Fruit fly (Drosophila melanogaster) whole organism, embryonic: ENCODE results near the gene CG14971.

Experiments
- Aef1 ChIP-seq: fragments of 200-800 bp; sonication (Bioruptor generic); IDR thresholded peaks from 3 replicates; pipeline ENCODE4 v1.3.6; 2022; ENCODE audit warnings: missing biosample characterization, missing genetic modification characterization
- Asciz ChIP-seq: fragments of 200-800 bp; sonication (Bioruptor generic); optimal IDR thresholded peaks from 2 replicates; lab custom pipeline; 2017; ENCODE audit warnings: missing biosample characterization, mild to moderate bottlenecking, missing genetic modification characterization, missing genetic modification reagents
- Atf-2 ChIP-seq: fragments of 200-800 bp; sonication (Bioruptor generic); optimal IDR thresholded peaks from 2 replicates; lab custom pipeline; 2016; ENCODE audit warnings: missing biosample characterization, missing genetic modification characterization
- CG10654 ChIP-seq: fragments of 200-800 bp; sonication (Bioruptor generic); optimal IDR thresholded peaks from 2 replicates; lab custom pipeline; 2016; ENCODE audit warnings: missing biosample characterization, missing genetic modification characterization
- CG11398 ChIP-seq: fragments of 200-800 bp; sonication (Bioruptor generic); optimal IDR thresholded peaks from 2 replicates; lab custom pipeline; 2016; ENCODE audit warnings: missing biosample characterization, missing genetic modification characterization
- CG12104 ChIP-seq: fragments of 200-800 bp; sonication (Bioruptor generic); optimal IDR thresholded peaks from 3 replicates; lab custom pipeline; 2016; ENCODE audit warnings: missing biosample characterization, missing genetic modification characterization
- CG12659 ChIP-seq: fragments of 200-800 bp; sonication (Bioruptor generic); optimal IDR thresholded peaks from 3 replicates; lab custom pipeline; 2017; ENCODE audit warnings: mild to moderate bottlenecking, missing biosample characterization, missing genetic modification reagents, missing genetic modification characterization
- CG14014 ChIP-seq: fragments of 200-800 bp; sonication (Bioruptor generic); IDR thresholded peaks from 2 replicates; pipeline ENCODE4 v1.3.6; 2022; ENCODE audit warnings: missing biosample characterization, missing genetic modification characterization
- CG14441 ChIP-seq: fragments of 200-800 bp; sonication (Bioruptor generic); IDR thresholded peaks from 2 replicates; pipeline ENCODE4 v1.3.6; 2022; ENCODE audit warnings: missing biosample characterization, missing genetic modification characterization
- CG15514 ChIP-seq: fragments of 200-800 bp; sonication (Bioruptor generic); optimal IDR thresholded peaks from 3 replicates; lab custom pipeline; 2017; ENCODE audit warnings: missing biosample characterization, missing genetic modification characterization, mild to moderate bottlenecking, moderate library complexity, missing genetic modification reagents
- CG1647 ChIP-seq: fragments of 200-800 bp; sonication (Bioruptor generic); optimal IDR thresholded peaks from 3 replicates; lab custom pipeline; 2016; ENCODE audit warnings: missing biosample characterization, missing genetic modification characterization
- CG34224 ChIP-seq: fragments of 200-800 bp; sonication (Bioruptor generic); IDR thresholded peaks from 3 replicates; pipeline ENCODE4 v1.3.6; 2022; ENCODE audit warnings: missing biosample characterization, missing genetic modification characterization; ENCODE audit not compliant: partially characterized antibody
- CG3995 ChIP-seq: fragments of 200-800 bp; sonication (Bioruptor generic); optimal IDR thresholded peaks from 3 replicates; lab custom pipeline; 2016; ENCODE audit warnings: missing biosample characterization, missing genetic modification characterization
- CG4282 ChIP-seq: fragments of 200-800 bp; sonication (Bioruptor generic); optimal IDR thresholded peaks from 2 replicates; lab custom pipeline; 2016; ENCODE audit warnings: missing biosample characterization, missing genetic modification characterization
- CG4617 ChIP-seq: fragments of 200-800 bp; sonication (Bioruptor generic); optimal IDR thresholded peaks from 3 replicates; lab custom pipeline; 2016; ENCODE audit warnings: missing biosample characterization, missing genetic modification characterization, borderline replicate concordance
- CG5180 ChIP-seq: fragments of 200-800 bp; sonication (Bioruptor generic); optimal IDR thresholded peaks from 3 replicates; lab custom pipeline; 2017; ENCODE audit warnings: missing biosample characterization, missing genetic modification characterization, mild to moderate bottlenecking, moderate library complexity, missing genetic modification reagents
- CG6765 ChIP-seq: fragments of 200-800 bp; sonication (Bioruptor generic); optimal IDR thresholded peaks from 3 replicates; lab custom pipeline; 2017; ENCODE audit warnings: missing biosample characterization, mild to moderate bottlenecking, missing genetic modification characterization
- CG7928 ChIP-seq: fragments of 200-800 bp; sonication (Bioruptor generic); optimal IDR thresholded peaks from 2 replicates; lab custom pipeline; 2017; ENCODE audit warnings: missing biosample characterization, mild to moderate bottlenecking, missing genetic modification characterization
- CG7963 ChIP-seq: fragments of 200-800 bp; sonication (Bioruptor generic); IDR thresholded peaks from 3 replicates; pipeline ENCODE4 v1.3.6; 2022; ENCODE audit warnings: missing biosample characterization, missing genetic modification characterization; ENCODE audit not compliant: partially characterized antibody
- CG9817 ChIP-seq: fragments of 200-800 bp; sonication (Bioruptor generic); optimal IDR thresholded peaks from 2 replicates; lab custom pipeline; 2018; ENCODE audit warnings: missing biosample characterization, mild to moderate bottlenecking, missing genetic modification characterization, moderate library complexity
- Drgx ChIP-seq: fragments of 200-800 bp; sonication (Bioruptor generic); IDR thresholded peaks from 2 replicates; pipeline ENCODE4 v1.3.6; 2022; ENCODE audit warnings: missing biosample characterization, missing genetic modification characterization
- Gug ChIP-seq: fragments of 200-800 bp; sonication (Bioruptor generic); IDR thresholded peaks from 4 replicates; pipeline ENCODE4 v1.3.6; 2022; ENCODE audit warnings: missing biosample characterization, missing genetic modification characterization
- H15 ChIP-seq: fragments of 200-800 bp; sonication (Bioruptor generic); IDR thresholded peaks from 3 replicates; pipeline ENCODE4 v1.3.6; 2022; ENCODE audit warnings: missing biosample characterization, missing genetic modification characterization
- Hr3 ChIP-seq: fragments of 200-800 bp; sonication (Bioruptor generic); optimal IDR thresholded peaks from 3 replicates; lab custom pipeline; 2016; ENCODE audit warnings: missing biosample characterization, missing genetic modification characterization
- Lpt ChIP-seq: fragments of >200 bp; optimal IDR thresholded peaks from 2 replicates; lab custom pipeline; 2018; ENCODE audit warnings: missing biosample characterization, missing genetic modification characterization
- Neu2 ChIP-seq: fragments of 200-800 bp; sonication (Bioruptor generic); optimal IDR thresholded peaks from 3 replicates; lab custom pipeline; 2016; ENCODE audit warnings: missing biosample characterization, missing genetic modification characterization, borderline replicate concordance
- Pdp1 ChIP-seq, 2 experiments: fragments of 200-800 bp; sonication (Bioruptor generic); optimal IDR thresholded peaks; 3 replicates each; lab custom pipeline; 2016; ENCODE audit warnings: missing biosample characterization in 2 of 2, missing genetic modification characterization in 2 of 2, mild to moderate bottlenecking in 1 of 2, moderate library complexity in 1 of 2
- Side ChIP-seq: fragments of 200-800 bp; sonication (Bioruptor generic); optimal IDR thresholded peaks from 2 replicates; lab custom pipeline; 2016; ENCODE audit warnings: missing biosample characterization, missing genetic modification characterization
- Sox100B ChIP-seq: fragments of 200-800 bp; sonication (Bioruptor generic); optimal IDR thresholded peaks from 3 replicates; lab custom pipeline; 2018; ENCODE audit warnings: missing biosample characterization, mild to moderate bottlenecking, missing genetic modification characterization
- bsh ChIP-seq, 2 experiments: fragments of 200-800 bp; sonication (Bioruptor generic); optimal IDR thresholded peaks; 2 replicates each; lab custom pipeline; 2017 to 2018; ENCODE audit warnings: mild to moderate bottlenecking in 2 of 2, missing biosample characterization in 2 of 2, missing genetic modification characterization in 2 of 2, moderate library complexity in 1 of 2
- btn ChIP-seq: fragments of 200-800 bp; sonication (Bioruptor generic); optimal IDR thresholded peaks from 2 replicates; lab custom pipeline; 2016; ENCODE audit warnings: missing biosample characterization, missing genetic modification characterization
- crol ChIP-seq: fragments of 200-800 bp; sonication (Bioruptor generic); IDR thresholded peaks from 2 replicates; pipeline ENCODE4 v1.3.6; 2022; ENCODE audit warnings: missing biosample characterization, missing genetic modification characterization
- fru ChIP-seq: fragments of >200 bp; optimal IDR thresholded peaks from 2 replicates; lab custom pipeline; 2017
- gcm2 ChIP-seq: fragments of 200-800 bp; sonication (Bioruptor generic); optimal IDR thresholded peaks from 2 replicates; lab custom pipeline; 2016; ENCODE audit warnings: missing biosample characterization, missing genetic modification characterization
- grn ChIP-seq: fragments of 200-800 bp; sonication (Bioruptor generic); optimal IDR thresholded peaks from 3 replicates; lab custom pipeline; 2017; ENCODE audit warnings: missing biosample characterization, missing genetic modification characterization
- h ChIP-seq: fragments of >200 bp; optimal IDR thresholded peaks from 2 replicates; lab custom pipeline; 2017
- jumu ChIP-seq: fragments of 200-800 bp; sonication (Bioruptor generic); optimal IDR thresholded peaks from 3 replicates; lab custom pipeline; 2016; ENCODE audit warnings: missing biosample characterization, missing genetic modification characterization
- kni ChIP-seq: fragments of 200-800 bp; sonication (Bioruptor generic); optimal IDR thresholded peaks from 3 replicates; lab custom pipeline; 2017; ENCODE audit warnings: mild to moderate bottlenecking, missing biosample characterization, missing genetic modification reagents, missing genetic modification characterization
- mam ChIP-seq: fragments of 200-800 bp; sonication (Bioruptor generic); optimal IDR thresholded peaks from 3 replicates; lab custom pipeline; 2016; ENCODE audit warnings: missing biosample characterization, missing genetic modification characterization
- nau ChIP-seq: fragments of 200-800 bp; sonication (Bioruptor generic); optimal IDR thresholded peaks from 3 replicates; lab custom pipeline; 2017; ENCODE audit warnings: missing biosample characterization, mild to moderate bottlenecking, missing genetic modification characterization, missing genetic modification reagents
- nom ChIP-seq: fragments of 200-800 bp; sonication (Bioruptor generic); optimal IDR thresholded peaks from 2 replicates; lab custom pipeline; 2017; ENCODE audit warnings: missing biosample characterization, missing genetic modification characterization, mild to moderate bottlenecking, moderate library complexity, missing genetic modification reagents
- pan ChIP-seq, 4 experiments: fragments of >200 bp in 3 of 4; fragments of 200-800 bp in 1 of 4; sonication (Bioruptor generic) in 1 of 4; optimal IDR thresholded peaks in 3 of 4; IDR thresholded peaks in 1 of 4; 2 replicates each; pipeline versions ENCODE4 v1.3.6 to Lab custom; 2017 to 2022; ENCODE audit warnings: missing biosample characterization in 2 of 4, missing genetic modification characterization in 2 of 4, mixed read lengths in 1 of 4
- pita ChIP-seq: fragments of 200-800 bp; sonication (Bioruptor generic); optimal IDR thresholded peaks from 2 replicates; lab custom pipeline; 2017; ENCODE audit warnings: missing biosample characterization, mild to moderate bottlenecking, missing genetic modification characterization
- rib ChIP-seq: fragments of 200-800 bp; sonication (Bioruptor generic); IDR thresholded peaks from 2 replicates; pipeline ENCODE4 v1.3.6; 2022; ENCODE audit warnings: missing biosample characterization, missing genetic modification characterization
- sna ChIP-seq: fragments of 200-800 bp; sonication (Bioruptor generic); IDR thresholded peaks from 2 replicates; pipeline ENCODE4 v1.3.6; 2022; ENCODE audit warnings: missing biosample characterization, missing genetic modification characterization; ENCODE audit not compliant: partially characterized antibody
- stc ChIP-seq: fragments of 200-800 bp; sonication (Bioruptor generic); IDR thresholded peaks from 2 replicates; pipeline ENCODE4 v1.3.6; 2022; ENCODE audit warnings: missing biosample characterization, missing genetic modification characterization
- stwl ChIP-seq: fragments of 200-800 bp; sonication (Bioruptor generic); optimal IDR thresholded peaks from 3 replicates; lab custom pipeline; 2018; ENCODE audit warnings: missing biosample characterization, mild to moderate bottlenecking, missing genetic modification characterization, moderate library complexity
- tll ChIP-seq, 2 experiments: fragments of 200-800 bp in 1 of 2; fragments of >200 bp in 1 of 2; sonication (Bioruptor generic) in 1 of 2; optimal IDR thresholded peaks; 2 replicates each; lab custom pipeline; 2017 to 2019; ENCODE audit warnings: missing biosample characterization in 2 of 2, missing genetic modification characterization in 2 of 2, mild to moderate bottlenecking in 1 of 2, moderate library complexity in 1 of 2
- vfl ChIP-seq: fragments of 200-800 bp; sonication (Bioruptor generic); optimal IDR thresholded peaks from 2 replicates; lab custom pipeline; 2016; ENCODE audit warnings: missing biosample characterization, missing genetic modification characterization
- zen2 ChIP-seq: fragments of 200-800 bp; sonication (Bioruptor generic); IDR thresholded peaks from 3 replicates; pipeline ENCODE4 v1.3.6; 2022; ENCODE audit warnings: missing biosample characterization, missing genetic modification characterization; ENCODE audit not compliant: partially characterized antibody

The CG14971 gene

DNA sequence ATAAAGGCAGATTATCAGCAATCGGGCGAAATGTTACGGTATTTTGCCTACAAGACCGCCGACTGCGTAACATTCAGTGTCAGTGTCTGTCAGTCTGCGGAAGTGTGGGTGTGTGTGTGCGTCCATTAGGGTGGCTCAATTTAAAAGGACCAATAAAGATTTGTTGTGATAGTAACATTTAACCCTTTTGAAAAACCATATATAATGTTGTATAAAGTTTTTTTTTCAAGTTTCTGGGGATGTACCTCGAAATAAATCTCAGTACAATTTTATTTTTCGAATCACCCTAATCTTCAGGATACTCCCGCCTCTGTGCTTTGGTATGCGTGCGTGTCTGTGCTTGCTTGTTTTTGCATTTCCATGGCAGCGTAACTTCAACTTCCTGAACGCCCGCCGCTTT lies 1.7 kb upstream of the CG14971 start (continued):
- TF ChIP-seq btn (GFP tag; lab: Kevin White, UChicago) (no peak), stwl (tag; lab: Kevin White, UChicago) (no peak), Atf-2 (GFP tag; lab: Kevin White, UChicago) (peak; percentile 15), CG3995 (GFP tag; lab: Kevin White, UChicago) (no peak), CG12659 (GFP tag; lab: Kevin White, UChicago) (peak; percentile 65), Gug (GFP tag; lab: Robert Waterston, UW) (peak; percentile 22; the same call in 1 of the 4 replicates), Side (GFP tag; lab: Kevin White, UChicago) (peak; percentile 63), CG11398 (GFP tag; lab: Kevin White, UChicago) (no peak), CG12104 (peak; percentile 21), crol (GFP tag; lab: Robert Waterston, UW) (no peak), nau (GFP tag; lab: Kevin White, UChicago) (peak; percentile 63), Asciz (GFP tag; lab: Kevin White, UChicago) (peak; percentile 54), fru (lab: Kevin White, UChicago) (no peak), Neu2 (GFP tag; lab: Kevin White, UChicago) (no peak), Hr3 (GFP tag; lab: Kevin White, UChicago) (peak; percentile 2), CG9817 (tag; lab: Kevin White, UChicago) (peak; percentile 78), CG4617 (no peak), gcm2 (GFP tag; lab: Kevin White, UChicago) (no peak), CG1647 (GFP tag; lab: Kevin White, UChicago) (peak; percentile 35), pita (GFP tag; lab: Kevin White, UChicago) (no peak), Lpt (GFP tag; lab: Kevin White, UChicago) (no peak), CG10654 (GFP tag; lab: Kevin White, UChicago) (peak; percentile 31), H15 (GFP tag; lab: Robert Waterston, UW) (peak; percentile 59; the same call in 1 of the 3 replicates), sna (GFP tag; lab: Robert Waterston, UW) (no peak), vfl (GFP tag; lab: Kevin White, UChicago) (peak; percentile 3), Pdp1 (GFP tag; optimal IDR thresholded peaks at IDR 0.05; lab: Kevin White, UChicago) (peak; percentile 54 to 69), CG14014 (GFP tag; lab: Robert Waterston, UW) (peak; percentile 86), CG4282 (GFP tag; lab: Kevin White, UChicago) (no peak), mam (GFP tag; lab: Kevin White, UChicago) (peak; percentile 66), grn (peak; percentile 1), nom (peak; percentile 15), bsh (GFP tag; optimal IDR thresholded peaks at IDR 0.05; lab: Kevin White, UChicago) (peak in 1 of 2 experiments; percentile 68), CG34224 (GFP tag; lab: Robert Waterston, UW) (no peak), Sox100B (GFP tag; lab: Kevin White, UChicago) (peak; percentile 56), CG7928 (GFP tag; lab: Kevin White, UChicago) (peak; percentile 36), rib (0 out of 2 replicates have a peak, but pooled peaks have one; percentile 24), jumu (GFP tag; lab: Kevin White, UChicago) (peak; percentile 1), pan (optimal IDR thresholded peaks at IDR 0.05; lab: Kevin White, UChicago) (no peak), pan (GFP tag; optimal IDR thresholded peaks at IDR 0.05 in 1 of 2, IDR thresholded peaks at IDR 0.05 in 1 of 2) (peak in 1 of 2 experiments; percentile 83), Aef1 (GFP tag; lab: Robert Waterston, UW) (peak; percentile 49; the same call in 2 of the 3 replicates), Drgx (GFP tag; lab: Robert Waterston, UW) (no peak; the same call in 1 of the 2 replicates), CG14441 (GFP tag; lab: Robert Waterston, UW) (peak; percentile 55; the same call in 1 of the 2 replicates), CG15514 (GFP tag; lab: Kevin White, UChicago) (peak; percentile 81), h (lab: Kevin White, UChicago) (no peak), kni (GFP tag; lab: Kevin White, UChicago) (no peak), stc (GFP tag; lab: Robert Waterston, UW) (peak; percentile 73), CG6765 (GFP tag; lab: Kevin White, UChicago) (peak; percentile 79), zen2 (GFP tag; lab: Robert Waterston, UW) (no peak), tll (GFP tag; optimal IDR thresholded peaks at IDR 0.05; lab: Kevin White, UChicago) (no peak), CG5180 (GFP tag; lab: Kevin White, UChicago) (peak; percentile 49), CG7963 (GFP tag; lab: Robert Waterston, UW) (no peak)
